Worm (Caenorhabditis elegans) whole organism, L2 larva: ENCODE results near the gene oig-2.

Experiments used
- ama-1 ChIP-seq: fragments of 150-350 bp; optimal IDR thresholded peaks from 2 replicates; lab custom pipeline; 2018; ENCODE audit warnings: inconsistent platforms
- dmd-4 ChIP-seq: sonication (generic microtip); optimal IDR thresholded peaks from 2 replicates; lab custom pipeline; 2017; ENCODE audit warnings: missing biosample characterization, missing genetic modification characterization
- lsy-2 ChIP-seq, 2 experiments: fragments of 150-350 bp in 1 of 2; sonication (generic microtip) in 1 of 2; optimal IDR thresholded peaks; 2 replicates each; lab custom pipeline; 2014 to 2017; ENCODE audit warnings: missing biosample characterization in 2 of 2, missing genetic modification characterization in 2 of 2
- mab-5 ChIP-seq: fragments of 150-350 bp; optimal IDR thresholded peaks from 2 replicates; lab custom pipeline; 2014; ENCODE audit warnings: missing biosample characterization, missing genetic modification characterization
- nhr-12 ChIP-seq: fragments of 150-350 bp; optimal IDR thresholded peaks from 2 replicates; lab custom pipeline; 2014; ENCODE audit warnings: missing biosample characterization, missing genetic modification characterization
- nhr-237 ChIP-seq: fragments of 150-350 bp; optimal IDR thresholded peaks from 2 replicates; lab custom pipeline; 2014; ENCODE audit warnings: missing biosample characterization, missing genetic modification characterization
- nhr-77 ChIP-seq: fragments of 150-350 bp; optimal IDR thresholded peaks from 2 replicates; lab custom pipeline; 2014; ENCODE audit warnings: missing biosample characterization, missing genetic modification characterization
- skn-1 ChIP-seq: sonication (generic microtip); optimal IDR thresholded peaks from 2 replicates; lab custom pipeline; 2017; ENCODE audit warnings: missing biosample characterization, missing genetic modification characterization
- sma-9 ChIP-seq, 2 experiments: fragments of 150-350 bp in 1 of 2; sonication (generic microtip) in 1 of 2; optimal IDR thresholded peaks; 2 replicates each; lab custom pipeline; 2014 to 2016; ENCODE audit warnings: missing genetic modification characterization in 2 of 2, mild to moderate bottlenecking in 1 of 2, missing biosample characterization in 1 of 2, missing compliant biosample characterization in 1 of 2, missing genetic modification reagents in 1 of 2, moderate library complexity in 1 of 2
- snpc-4 ChIP-seq: fragments of 150-350 bp; optimal IDR thresholded peaks from 2 replicates; lab custom pipeline; 2014; ENCODE audit warnings: missing biosample characterization, missing genetic modification characterization
- unc-39 ChIP-seq: fragments of 150-350 bp; optimal IDR thresholded peaks from 2 replicates; lab custom pipeline; 2014; ENCODE audit warnings: missing biosample characterization, missing genetic modification characterization
- ztf-11 ChIP-seq: sonication (generic microtip); optimal IDR thresholded peaks from 2 replicates; lab custom pipeline; 2017; ENCODE audit warnings: missing biosample characterization, missing genetic modification characterization

DNA sequence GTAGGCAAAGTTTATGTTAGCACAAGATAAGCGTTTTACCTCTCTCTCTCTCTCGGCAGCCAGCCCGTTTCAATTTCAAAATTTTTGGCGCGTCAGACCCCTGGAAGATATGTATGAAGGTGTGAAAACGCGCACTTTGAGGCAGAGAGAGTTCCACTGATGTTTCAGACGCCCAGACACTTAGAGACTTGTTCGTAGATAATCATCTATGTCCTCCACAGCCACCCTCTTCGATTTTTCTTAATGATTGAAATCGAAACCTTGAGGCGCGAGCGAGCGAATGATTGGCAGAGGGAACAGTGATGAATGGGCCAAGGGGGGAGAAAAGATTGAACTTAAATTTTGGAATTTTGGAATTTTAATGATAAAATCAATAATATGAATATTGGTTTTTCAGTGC is 16.4 kb downstream of the oig-2 start:
- TF ChIP-seq nhr-237 (tag; lab: Kevin White, UChicago) (no peak), snpc-4 (tag; lab: Kevin White, UChicago) (no peak), ama-1 (lab: Kevin White, UChicago) (no peak), skn-1 (tag; lab: Kevin White, UChicago) (no peak), ztf-11 (tag; lab: Kevin White, UChicago) (no peak), nhr-12 (tag; lab: Kevin White, UChicago) (no peak), mab-5 (tag; lab: Kevin White, UChicago) (no peak), nhr-77 (no peak), sma-9 (GFP tag; optimal IDR thresholded peaks at IDR 0.05; lab: Kevin White, UChicago) (no peak), sma-9 (tag; optimal IDR thresholded peaks at IDR 0.05; lab: Kevin White, UChicago) (no peak), dmd-4 (no peak), lsy-2 (tag; optimal IDR thresholded peaks at IDR 0.05; lab: Kevin White, UChicago) (no peak), unc-39 (no peak)
